Worm (Caenorhabditis elegans): ENCODE data around the gene ZC518.8.

DNA sequence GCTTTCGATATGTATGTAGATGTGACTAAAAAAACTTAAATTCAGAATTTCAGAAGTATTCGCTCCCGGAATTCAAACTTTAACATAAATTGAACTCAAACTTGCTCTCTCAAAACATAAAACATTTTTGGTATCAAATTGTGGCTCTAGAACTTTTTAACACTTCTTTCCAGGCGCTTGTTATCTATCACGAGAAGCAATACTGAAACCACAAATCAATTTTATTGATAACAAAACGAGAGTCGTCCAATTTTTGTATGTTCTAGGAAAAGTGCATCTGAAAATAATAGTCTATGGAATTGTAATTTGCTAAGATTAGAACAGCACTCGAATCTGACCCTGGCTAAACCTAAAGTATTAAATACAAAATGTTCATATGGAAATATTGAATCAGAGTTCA is 17.2 kb upstream of the ZC518.8 start:
- TF ChIP-seq flt-1 (GFP tag; IDR thresholded peaks at IDR 0.05) (no peak), med-1 (GFP tag; optimal IDR thresholded peaks at IDR 0.05; ENCODE audit: insufficient read depth) (no peak), ztf-29 (GFP tag; IDR thresholded peaks at IDR 0.05) (no peak), klf-2 (GFP tag; conservative IDR thresholded peaks at IDR 0.05) (no peak), cog-1 (tag; optimal IDR thresholded peaks at IDR 0.05) (no peak)
